Fruit fly (Drosophila melanogaster) whole organism, embryonic: ENCODE data around the gene CG9107.

Experiments
- Blimp-1 ChIP-seq: fragments of 200-800 bp; sonication (Bioruptor generic); optimal IDR thresholded peaks from 3 replicates; lab custom pipeline; 2018; ENCODE audit warnings: missing biosample characterization, missing genetic modification characterization, mild to moderate bottlenecking, moderate library complexity, missing genetic modification reagents
- CG10274 ChIP-seq: fragments of 200-800 bp; sonication (Bioruptor generic); optimal IDR thresholded peaks from 3 replicates; lab custom pipeline; 2017; ENCODE audit warnings: missing biosample characterization, mild to moderate bottlenecking, missing genetic modification characterization
- CG12659 ChIP-seq: fragments of 200-800 bp; sonication (Bioruptor generic); optimal IDR thresholded peaks from 3 replicates; lab custom pipeline; 2017; ENCODE audit warnings: mild to moderate bottlenecking, missing biosample characterization, missing genetic modification reagents, missing genetic modification characterization
- CG13775 ChIP-seq: fragments of 200-800 bp; sonication (Bioruptor generic); optimal IDR thresholded peaks from 3 replicates; lab custom pipeline; 2017; ENCODE audit warnings: missing biosample characterization, mild to moderate bottlenecking, missing genetic modification characterization
- CG17612 ChIP-seq: fragments of 200-800 bp; sonication (Bioruptor generic); IDR thresholded peaks from 2 replicates; pipeline ENCODE4 v1.3.6; 2022; ENCODE audit warnings: missing biosample characterization, missing genetic modification characterization
- CG17912 ChIP-seq: fragments of 200-800 bp; sonication (Bioruptor generic); optimal IDR thresholded peaks from 2 replicates; lab custom pipeline; 2018; ENCODE audit warnings: missing biosample characterization, mild to moderate bottlenecking, missing genetic modification characterization
- CG18476 ChIP-seq: fragments of 200-800 bp; sonication (Bioruptor generic); optimal IDR thresholded peaks from 2 replicates; lab custom pipeline; 2016; ENCODE audit warnings: missing biosample characterization, mild to moderate bottlenecking, missing genetic modification characterization
- CG18599 ChIP-seq: fragments of 200-800 bp; sonication (Bioruptor generic); optimal IDR thresholded peaks from 3 replicates; lab custom pipeline; 2017; ENCODE audit warnings: missing biosample characterization, missing genetic modification characterization, mild to moderate bottlenecking, moderate library complexity, missing genetic modification reagents
- CG18619 ChIP-seq: fragments of 200-800 bp; sonication (Bioruptor generic); optimal IDR thresholded peaks from 3 replicates; lab custom pipeline; 2017; ENCODE audit warnings: missing biosample characterization, mild to moderate bottlenecking, missing genetic modification characterization
- CG3163 ChIP-seq: fragments of 200-800 bp; sonication (Bioruptor generic); optimal IDR thresholded peaks from 3 replicates; lab custom pipeline; 2016; ENCODE audit warnings: missing biosample characterization, missing genetic modification characterization
- CG34224 ChIP-seq: fragments of 200-800 bp; sonication (Bioruptor generic); IDR thresholded peaks from 3 replicates; pipeline ENCODE4 v1.3.6; 2022; ENCODE audit warnings: missing biosample characterization, missing genetic modification characterization; ENCODE audit not compliant: partially characterized antibody
- CG7745 ChIP-seq: fragments of 200-800 bp; sonication (Bioruptor generic); optimal IDR thresholded peaks from 2 replicates; lab custom pipeline; 2018; ENCODE audit warnings: missing biosample characterization, mild to moderate bottlenecking, missing genetic modification characterization, moderate library complexity
- CG7987 ChIP-seq: fragments of 200-800 bp; sonication (Bioruptor generic); optimal IDR thresholded peaks from 2 replicates; lab custom pipeline; 2018; ENCODE audit warnings: missing biosample characterization, mild to moderate bottlenecking, missing genetic modification characterization, moderate library complexity
- CG8388 ChIP-seq: fragments of 200-800 bp; sonication (Bioruptor generic); optimal IDR thresholded peaks from 2 replicates; lab custom pipeline; 2019; ENCODE audit warnings: missing biosample characterization, mild to moderate bottlenecking, missing genetic modification characterization, moderate library complexity
- CG9437 ChIP-seq: fragments of 200-800 bp; sonication (Bioruptor generic); optimal IDR thresholded peaks from 2 replicates; lab custom pipeline; 2018; ENCODE audit warnings: missing biosample characterization, mild to moderate bottlenecking, missing genetic modification characterization
- Camta ChIP-seq: fragments of 200-800 bp; sonication (Bioruptor generic); optimal IDR thresholded peaks from 2 replicates; lab custom pipeline; 2016; ENCODE audit warnings: missing biosample characterization, missing genetic modification characterization
- Fer3 ChIP-seq: fragments of 200-800 bp; sonication (Bioruptor generic); optimal IDR thresholded peaks from 2 replicates; lab custom pipeline; 2018; ENCODE audit warnings: missing biosample characterization, mild to moderate bottlenecking, missing genetic modification characterization, moderate library complexity
- GATAe ChIP-seq: fragments of 200-800 bp; sonication (Bioruptor generic); conservative IDR thresholded peaks from 2 replicates; pipeline ENCODE4 v1.3.6; 2022; ENCODE audit warnings: missing biosample characterization, missing genetic modification characterization
- MESR4 ChIP-seq: fragments of 200-800 bp; sonication (Bioruptor generic); optimal IDR thresholded peaks from 2 replicates; lab custom pipeline; 2018; ENCODE audit warnings: missing biosample characterization, mild to moderate bottlenecking, missing genetic modification characterization, moderate library complexity
- Oaz ChIP-seq: fragments of 200-800 bp; sonication (Bioruptor generic); IDR thresholded peaks from 2 replicates; pipeline ENCODE4 v1.3.6; 2022; ENCODE audit warnings: missing biosample characterization, missing genetic modification characterization
- PHDP ChIP-seq: fragments of 200-800 bp; sonication (Bioruptor generic); optimal IDR thresholded peaks from 3 replicates; lab custom pipeline; 2018; ENCODE audit warnings: missing biosample characterization, mild to moderate bottlenecking, missing genetic modification characterization, moderate library complexity
- Ptx1 ChIP-seq: fragments of 200-800 bp; sonication (Bioruptor generic); IDR thresholded peaks from 2 replicates; pipeline ENCODE4 v1.3.6; 2022; ENCODE audit warnings: missing biosample characterization, missing genetic modification characterization
- Sry-δ ChIP-seq: fragments of 200-800 bp; sonication (Bioruptor generic); optimal IDR thresholded peaks from 2 replicates; lab custom pipeline; 2016; ENCODE audit warnings: missing biosample characterization, missing genetic modification characterization
- TFAM ChIP-seq: fragments of 200-800 bp; sonication (Bioruptor generic); optimal IDR thresholded peaks from 2 replicates; lab custom pipeline; 2017; ENCODE audit warnings: missing biosample characterization, missing genetic modification characterization, inconsistent platforms
- Vsx1 ChIP-seq: fragments of 200-800 bp; sonication (Bioruptor generic); optimal IDR thresholded peaks from 2 replicates; lab custom pipeline; 2017; ENCODE audit warnings: missing biosample characterization, mild to moderate bottlenecking, missing genetic modification characterization, missing genetic modification reagents
- Xbp1 ChIP-seq: fragments of 200-800 bp; sonication (Bioruptor generic); optimal IDR thresholded peaks from 3 replicates; lab custom pipeline; 2016; ENCODE audit warnings: missing biosample characterization, mild to moderate bottlenecking, missing genetic modification characterization
- Xrp1 ChIP-seq: fragments of 200-800 bp; sonication (Bioruptor generic); IDR thresholded peaks from 2 replicates; pipeline ENCODE4 v1.3.6; 2022; ENCODE audit warnings: missing biosample characterization, missing genetic modification characterization
- aop ChIP-seq: fragments of 200-800 bp; sonication (Bioruptor generic); IDR thresholded peaks from 2 replicates; pipeline ENCODE4 v1.3.6; 2022; ENCODE audit warnings: missing biosample characterization, missing genetic modification characterization
- ap ChIP-seq: fragments of 200-800 bp; sonication (Bioruptor generic); IDR thresholded peaks from 2 replicates; pipeline ENCODE4 v1.3.6; 2022; ENCODE audit warnings: missing biosample characterization, missing genetic modification characterization
- ash1 ChIP-seq: fragments of 200-800 bp; sonication (Bioruptor generic); optimal IDR thresholded peaks from 2 replicates; lab custom pipeline; 2018; ENCODE audit warnings: missing biosample characterization, mild to moderate bottlenecking, missing genetic modification characterization
- bowl ChIP-seq: fragments of 200-800 bp; sonication (Bioruptor generic); IDR thresholded peaks from 2 replicates; pipeline ENCODE4 v1.3.6; 2022; ENCODE audit warnings: missing biosample characterization, missing genetic modification characterization
- br ChIP-seq: fragments of >200 bp; optimal IDR thresholded peaks from 2 replicates; lab custom pipeline; 2017
- chm ChIP-seq: fragments of 200-800 bp; sonication (Bioruptor generic); IDR thresholded peaks from 2 replicates; pipeline ENCODE4 v1.3.6; 2022; ENCODE audit warnings: missing biosample characterization, missing genetic modification characterization
- chn ChIP-seq: fragments of 200-800 bp; sonication (Bioruptor generic); optimal IDR thresholded peaks from 2 replicates; lab custom pipeline; 2016; ENCODE audit warnings: missing biosample characterization, missing genetic modification characterization
- dmrt11E ChIP-seq: fragments of 200-800 bp; sonication (Bioruptor generic); optimal IDR thresholded peaks from 3 replicates; lab custom pipeline; 2018; ENCODE audit warnings: missing biosample characterization, mild to moderate bottlenecking, missing genetic modification characterization, moderate library complexity
- dysf ChIP-seq: fragments of 200-800 bp; sonication (Bioruptor generic); IDR thresholded peaks from 3 replicates; pipeline ENCODE4 v1.3.6; 2022; ENCODE audit warnings: missing biosample characterization, missing genetic modification characterization
- kay ChIP-seq: fragments of 200-800 bp; sonication (Bioruptor generic); optimal IDR thresholded peaks from 2 replicates; lab custom pipeline; 2016; ENCODE audit warnings: missing biosample characterization, missing genetic modification characterization
- ken ChIP-seq: fragments of 200-800 bp; sonication (Bioruptor generic); IDR thresholded peaks from 3 replicates; pipeline ENCODE4 v1.3.6; 2022; ENCODE audit warnings: missing biosample characterization, missing genetic modification characterization
- klu ChIP-seq: fragments of 200-800 bp; sonication (Bioruptor generic); IDR thresholded peaks from 2 replicates; pipeline ENCODE4 v1.3.6; 2022; ENCODE audit warnings: missing biosample characterization, missing genetic modification characterization
- pita ChIP-seq: fragments of 200-800 bp; sonication (Bioruptor generic); optimal IDR thresholded peaks from 2 replicates; lab custom pipeline; 2017; ENCODE audit warnings: missing biosample characterization, mild to moderate bottlenecking, missing genetic modification characterization
- repo ChIP-seq: fragments of 200-800 bp; sonication (Bioruptor generic); optimal IDR thresholded peaks from 2 replicates; lab custom pipeline; 2016; ENCODE audit warnings: missing biosample characterization, missing genetic modification characterization
- sens ChIP-seq: fragments of 200-800 bp; sonication (Bioruptor generic); peaks from one replicate; lab custom pipeline; 2016; ENCODE audit warnings: missing biosample characterization, missing genetic modification characterization
- seq ChIP-seq: fragments of 200-800 bp; sonication (Bioruptor generic); IDR thresholded peaks from 2 replicates; pipeline ENCODE4 v1.3.6; 2022; ENCODE audit warnings: missing biosample characterization, missing genetic modification characterization
- slbo ChIP-seq: fragments of 200-800 bp; sonication (Bioruptor generic); IDR thresholded peaks from 2 replicates; pipeline ENCODE4 v1.3.6; 2022; ENCODE audit warnings: missing biosample characterization, missing genetic modification characterization
- so ChIP-seq: fragments of 200-800 bp; sonication (Bioruptor generic); IDR thresholded peaks from 3 replicates; pipeline ENCODE4 v1.3.6; 2022; ENCODE audit warnings: missing biosample characterization, missing genetic modification characterization
- stc ChIP-seq: fragments of 200-800 bp; sonication (Bioruptor generic); IDR thresholded peaks from 2 replicates; pipeline ENCODE4 v1.3.6; 2022; ENCODE audit warnings: missing biosample characterization, missing genetic modification characterization
- tgo ChIP-seq: fragments of 200-800 bp; sonication (Bioruptor generic); IDR thresholded peaks from 3 replicates; pipeline ENCODE4 v1.3.6; 2022; ENCODE audit warnings: missing biosample characterization, missing genetic modification characterization
- tio ChIP-seq: fragments of 200-800 bp; sonication (Bioruptor generic); optimal IDR thresholded peaks from 2 replicates; lab custom pipeline; 2017; ENCODE audit warnings: missing biosample characterization, missing genetic modification characterization, inconsistent platforms
- tll ChIP-seq, 2 experiments: fragments of 200-800 bp in 1 of 2; fragments of >200 bp in 1 of 2; sonication (Bioruptor generic) in 1 of 2; optimal IDR thresholded peaks; 2 replicates each; lab custom pipeline; 2017 to 2019; ENCODE audit warnings: missing biosample characterization in 2 of 2, missing genetic modification characterization in 2 of 2, mild to moderate bottlenecking in 1 of 2, moderate library complexity in 1 of 2
- tup ChIP-seq: fragments of 200-800 bp; sonication (Bioruptor generic); optimal IDR thresholded peaks from 2 replicates; lab custom pipeline; 2016; ENCODE audit warnings: missing biosample characterization, mild to moderate bottlenecking, missing genetic modification characterization, moderate library complexity
- zen ChIP-seq: fragments of 200-800 bp; sonication (Bioruptor generic); optimal IDR thresholded peaks from 3 replicates; lab custom pipeline; 2018; ENCODE audit warnings: missing biosample characterization, mild to moderate bottlenecking, missing genetic modification characterization, moderate library complexity

The CG9107 gene

DNA sequence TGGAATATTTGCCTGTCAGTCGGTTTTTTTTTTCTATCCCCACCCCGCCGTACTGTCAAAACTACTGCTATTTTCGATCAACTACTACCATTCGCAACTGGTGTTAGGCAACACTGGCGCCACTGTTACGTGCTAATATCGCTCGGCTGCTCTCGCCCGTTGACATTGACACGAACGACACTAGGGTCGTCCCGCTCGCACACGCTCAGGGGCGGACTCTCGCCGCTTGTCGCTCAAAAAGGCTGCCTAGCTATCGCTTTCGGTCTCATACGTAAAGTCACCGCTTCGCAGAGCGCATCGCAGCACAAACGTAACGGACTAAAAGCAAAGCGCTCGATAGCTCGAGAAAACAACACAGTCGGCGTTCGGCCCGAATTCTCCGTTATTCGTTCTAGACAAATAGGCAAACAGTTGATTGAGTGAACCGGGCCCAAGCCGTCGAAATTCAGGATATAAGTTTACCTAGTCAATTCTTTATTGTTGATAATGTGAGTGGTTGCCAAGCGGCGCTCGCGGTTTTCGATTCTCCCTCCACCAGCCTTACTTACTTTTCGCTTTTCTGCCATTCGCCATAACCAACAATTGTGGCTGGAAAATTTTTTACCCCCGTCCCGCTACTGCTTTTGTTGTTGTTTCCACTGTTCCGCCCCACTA is 41.9 kb downstream of the CG9107 start (continued):
- TF ChIP-seq Xrp1 (GFP tag; lab: Robert Waterston, UW) (no peak), br (no peak), Fer3 (tag; lab: Kevin White, UChicago) (peak; percentile 12), Sry-δ (GFP tag; lab: Kevin White, UChicago) (peak; percentile 34), CG9437 (GFP tag; lab: Kevin White, UChicago) (peak; percentile 99), tgo (GFP tag; lab: Robert Waterston, UW) (no peak), chn (peak; percentile 38), bowl (no peak), Camta (GFP tag; lab: Kevin White, UChicago) (peak; percentile 28), PHDP (tag; lab: Kevin White, UChicago) (no peak), Oaz (no peak), CG18599 (peak; percentile 51), aop (no peak), CG3163 (GFP tag; lab: Kevin White, UChicago) (peak; percentile 43), dmrt11E (tag; lab: Kevin White, UChicago) (no peak), GATAe (GFP tag; lab: Robert Waterston, UW) (no peak), TFAM (GFP tag; lab: Kevin White, UChicago) (no peak), CG13775 (GFP tag; lab: Kevin White, UChicago) (no peak), CG18476 (GFP tag; lab: Kevin White, UChicago) (no peak), ken (GFP tag; lab: Robert Waterston, UW) (no peak), CG17612 (GFP tag; lab: Robert Waterston, UW) (no peak), seq (GFP tag; lab: Robert Waterston, UW) (no peak), Blimp-1 (no peak), CG12659 (GFP tag; lab: Kevin White, UChicago) (peak; percentile 52), pita (no peak), stc (GFP tag; lab: Robert Waterston, UW) (no peak), CG7745 (tag; lab: Kevin White, UChicago) (no peak), CG8388 (no peak), kay (GFP tag; lab: Kevin White, UChicago) (peak; percentile 2), dysf (GFP tag; lab: Robert Waterston, UW) (no peak), chm (no peak), CG17912 (peak; percentile 15), CG7987 (GFP tag; lab: Kevin White, UChicago) (peak; percentile 54), tio (GFP tag; lab: Kevin White, UChicago) (no peak), klu (GFP tag; lab: Robert Waterston, UW) (no peak), repo (GFP tag; lab: Kevin White, UChicago) (no peak), CG34224 (no peak), ap (GFP tag; lab: Robert Waterston, UW) (no peak), MESR4 (GFP tag; lab: Kevin White, UChicago) (peak; percentile 1), zen (no peak), Xbp1 (GFP tag; lab: Kevin White, UChicago) (peak; percentile 26), tup (GFP tag; lab: Kevin White, UChicago) (no peak), CG18619 (peak; percentile 26), Vsx1 (GFP tag; lab: Kevin White, UChicago) (no peak), slbo (GFP tag; lab: Robert Waterston, UW) (no peak), ash1 (GFP tag; lab: Kevin White, UChicago) (peak; percentile 31), tll (GFP tag; optimal IDR thresholded peaks at IDR 0.05; lab: Kevin White, UChicago) (peak in 1 of 2 experiments; percentile 16), sens (GFP tag; lab: Kevin White, UChicago) (peak; percentile 60), CG10274 (GFP tag; lab: Kevin White, UChicago) (no peak), so (no peak), Ptx1 (GFP tag; lab: Robert Waterston, UW) (no peak)
